Fruit fly (Drosophila melanogaster): ENCODE data around the gene CG11811.
A peak's percentile ranks its signal among the peaks of the same experiment; 100 is the strongest.

CG11811 gene

dm6 chr3L:10690904-10691408 is at the start of gene CG11811:
Gene CG11811, plus strand, starts transcription at chr3L:10691024.
- TF ChIP-seq noc (tag; optimal IDR thresholded peaks at IDR 0.05): peak; percentile 23

dm6 chr3L:10641589-10641988 is 49.2 kb upstream of the CG11811 start, which contains the start of gene CG14154:
Gene CG14154, plus strand, starts transcription at chr3L:10641889.
- no peak for TF ChIP-seq noc (tag; optimal IDR thresholded peaks at IDR 0.05)

- TF ChIP-seq noc (tag; optimal IDR thresholded peaks at IDR 0.05): no peak
Observed at dm6 chr3L:10643228-10643627, 47.6 kb upstream of the CG11811 start, which contains the start of gene CG14153. Gene CG14153, plus strand, starts transcription at chr3L:10643528.

- TF ChIP-seq noc (tag; optimal IDR thresholded peaks at IDR 0.05): no peak
Observed at dm6 chr3L:10645965-10646364, 44.9 kb upstream of the CG11811 start.

- TF ChIP-seq noc (tag; optimal IDR thresholded peaks at IDR 0.05): no peak
Observed at dm6 chr3L:10647158-10647557, 43.7 kb upstream of the CG11811 start.

- TF ChIP-seq noc (tag; optimal IDR thresholded peaks at IDR 0.05): no peak
Observed at dm6 chr3L:10648431-10648830, 42.4 kb upstream of the CG11811 start.

- TF ChIP-seq noc (tag; optimal IDR thresholded peaks at IDR 0.05): no peak
Observed at dm6 chr3L:10651271-10651670, 39.6 kb upstream of the CG11811 start.

- TF ChIP-seq noc (tag; optimal IDR thresholded peaks at IDR 0.05): no peak
Observed at dm6 chr3L:10652487-10652886, 38.3 kb upstream of the CG11811 start.

dm6 chr3L:10654439-10654838 is 36.4 kb upstream of the CG11811 start:
- TF ChIP-seq noc (tag; optimal IDR thresholded peaks at IDR 0.05): no peak

dm6 chr3L:10656451-10657198 is 34.2 kb upstream of the CG11811 start:
- TF ChIP-seq noc (tag; optimal IDR thresholded peaks at IDR 0.05): peak; percentile 20

dm6 chr3L:10657311-10657710 is 33.5 kb upstream of the CG11811 start:
- TF ChIP-seq noc (tag; optimal IDR thresholded peaks at IDR 0.05): no peak

- TF ChIP-seq noc (tag; optimal IDR thresholded peaks at IDR 0.05): no peak
Observed at dm6 chr3L:10658362-10659127, 32.3 kb upstream of the CG11811 start.

- TF ChIP-seq noc (tag; optimal IDR thresholded peaks at IDR 0.05): no peak
Observed at dm6 chr3L:10659524-10659923, 31.3 kb upstream of the CG11811 start.

- no peak for TF ChIP-seq noc (tag; optimal IDR thresholded peaks at IDR 0.05)
Observed at dm6 chr3L:10659993-10660743, 30.7 kb upstream of the CG11811 start.

dm6 chr3L:10660744-10661589 is 29.9 kb upstream of the CG11811 start, which contains the start of the genes CG32066 and CG8003:
Gene CG32066, minus strand, starts transcription at chr3L:10661013.
Gene CG8003, plus strand, starts transcription at chr3L:10661475.
- TF ChIP-seq noc (tag; optimal IDR thresholded peaks at IDR 0.05): no peak

Measured in whole organism, larva.